Fruit fly (Drosophila melanogaster): ENCODE measurements around the gene ppk13.

ppk13 gene

DNA sequence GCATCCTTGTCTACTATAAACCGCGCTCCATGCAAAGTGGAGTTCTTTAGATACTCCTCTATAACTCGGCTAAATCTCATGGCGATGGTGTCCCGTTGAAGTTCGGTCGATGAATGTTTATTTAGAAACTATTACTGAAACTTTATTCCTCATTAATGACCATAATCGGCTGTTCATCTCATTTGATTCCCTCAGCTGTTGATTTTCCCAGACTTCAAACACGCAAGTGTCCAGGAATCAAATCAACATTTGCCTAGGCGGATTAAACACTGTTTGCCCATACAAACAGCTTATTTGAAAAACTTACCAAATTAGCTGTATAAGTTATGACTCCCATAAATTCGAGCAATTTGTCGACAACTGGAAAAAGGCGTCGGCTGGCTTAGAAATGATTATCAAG is at the start of gene ppk13:
Gene ppk13, minus strand, starts transcription at position 101 of the 400 bp plus-strand sequence.
- TF ChIP-seq CTCF (optimal IDR thresholded peaks at IDR 0.05) = no peak
- no peak for TF ChIP-seq CG8478 (optimal IDR thresholded peaks at IDR 0.05)

- TF ChIP-seq CTCF (optimal IDR thresholded peaks at IDR 0.05) (no peak), CG8478 (optimal IDR thresholded peaks at IDR 0.05) (no peak)
Measured at dm6 chr2L:21135764-21136163, 47.2 kb upstream of the ppk13 start.

DNA sequence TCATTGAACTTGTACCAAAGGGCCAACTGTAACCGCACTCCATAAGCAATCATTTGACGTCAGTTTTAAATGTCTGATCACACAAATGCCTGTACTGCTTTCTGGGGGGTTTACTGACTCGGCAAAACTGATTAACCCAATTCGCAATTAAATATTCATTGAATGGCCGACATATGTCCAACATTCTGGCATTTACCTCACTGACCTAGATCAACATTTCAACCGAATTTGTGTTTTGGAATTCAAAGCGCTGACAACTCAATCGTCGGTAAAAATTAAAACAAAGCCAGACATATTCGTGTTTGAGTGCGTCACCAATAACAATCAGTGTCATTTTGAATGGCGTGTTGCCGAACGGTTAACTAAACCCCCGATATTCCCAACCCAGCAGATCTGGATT is 27.1 kb upstream of the ppk13 start:
- TF ChIP-seq CTCF (optimal IDR thresholded peaks at IDR 0.05) (no peak), CG8478 (optimal IDR thresholded peaks at IDR 0.05) (no peak)

- no peak for TF ChIP-seq CTCF (optimal IDR thresholded peaks at IDR 0.05)
- TF ChIP-seq CG8478 (optimal IDR thresholded peaks at IDR 0.05) = no peak
Measured at dm6 chr2L:21113546-21113945, 25.0 kb upstream of the ppk13 start.

DNA sequence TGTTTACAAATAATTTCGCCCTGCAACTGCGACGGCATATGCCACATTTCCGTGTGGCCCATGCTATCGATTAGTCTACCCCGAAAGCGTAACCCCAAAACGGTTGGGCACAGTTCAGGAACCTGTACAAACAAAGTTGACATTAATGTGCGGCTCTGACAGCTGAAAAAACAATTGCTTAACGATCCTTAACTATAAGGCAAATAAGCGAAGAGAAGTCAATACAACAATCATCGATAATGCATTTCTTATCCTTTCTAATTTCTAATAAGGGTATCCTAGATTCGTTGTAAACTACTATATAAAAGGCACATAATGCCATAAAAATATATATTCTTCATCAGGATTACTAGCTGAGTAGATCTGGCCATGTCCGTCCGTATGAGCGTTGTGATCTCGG is 23.3 kb upstream of the ppk13 start:
- TF ChIP-seq CTCF (optimal IDR thresholded peaks at IDR 0.05) = no peak
- TF ChIP-seq CG8478 (optimal IDR thresholded peaks at IDR 0.05) = no peak

DNA sequence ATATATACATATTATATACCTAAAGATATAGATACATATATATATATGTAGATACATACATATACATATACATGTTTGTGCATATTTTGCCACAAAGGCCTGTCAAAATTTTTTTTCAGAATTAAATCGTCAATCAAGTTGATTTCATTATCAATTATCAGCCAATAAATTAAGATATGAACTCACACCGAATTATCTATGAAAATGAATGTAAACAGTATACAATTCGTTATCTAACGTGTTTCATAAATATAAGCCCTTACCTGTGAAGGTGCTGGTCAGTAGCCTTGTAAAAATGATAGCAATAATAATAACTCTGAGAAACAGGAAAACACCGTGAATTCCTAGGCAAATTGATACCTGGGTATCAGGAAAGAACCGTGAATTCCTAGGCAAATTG is 21.1 kb upstream of the ppk13 start:
- no peak for TF ChIP-seq CTCF (optimal IDR thresholded peaks at IDR 0.05)
- TF ChIP-seq CG8478 (optimal IDR thresholded peaks at IDR 0.05) = no peak

DNA sequence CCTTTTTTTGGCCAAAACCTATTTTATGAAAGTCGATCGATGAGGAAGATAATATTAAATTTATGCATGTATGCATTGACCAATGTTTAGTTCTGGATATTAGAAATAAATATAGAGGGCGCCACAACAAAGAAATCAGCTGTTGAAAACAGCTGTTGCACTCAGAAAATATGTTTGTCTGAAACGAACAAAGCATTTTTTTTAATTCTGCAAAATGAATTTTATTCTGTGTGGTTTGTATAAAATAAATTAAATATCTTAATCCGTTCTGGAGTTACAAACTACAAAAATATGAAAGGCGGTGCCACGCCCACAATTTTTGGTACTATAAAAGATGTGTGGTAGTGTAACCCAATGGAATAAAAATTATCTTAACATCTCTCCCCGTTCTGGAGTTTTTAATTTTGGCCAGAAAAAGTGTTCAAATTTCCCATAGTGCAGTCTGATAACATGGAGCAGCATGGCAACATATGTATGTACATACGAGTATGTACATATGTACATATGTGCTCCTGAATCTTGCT is 20.3 kb upstream of the ppk13 start:
- TF ChIP-seq CTCF (optimal IDR thresholded peaks at IDR 0.05) = peak; percentile 65 to 70
- no peak for TF ChIP-seq CG8478 (optimal IDR thresholded peaks at IDR 0.05)

DNA sequence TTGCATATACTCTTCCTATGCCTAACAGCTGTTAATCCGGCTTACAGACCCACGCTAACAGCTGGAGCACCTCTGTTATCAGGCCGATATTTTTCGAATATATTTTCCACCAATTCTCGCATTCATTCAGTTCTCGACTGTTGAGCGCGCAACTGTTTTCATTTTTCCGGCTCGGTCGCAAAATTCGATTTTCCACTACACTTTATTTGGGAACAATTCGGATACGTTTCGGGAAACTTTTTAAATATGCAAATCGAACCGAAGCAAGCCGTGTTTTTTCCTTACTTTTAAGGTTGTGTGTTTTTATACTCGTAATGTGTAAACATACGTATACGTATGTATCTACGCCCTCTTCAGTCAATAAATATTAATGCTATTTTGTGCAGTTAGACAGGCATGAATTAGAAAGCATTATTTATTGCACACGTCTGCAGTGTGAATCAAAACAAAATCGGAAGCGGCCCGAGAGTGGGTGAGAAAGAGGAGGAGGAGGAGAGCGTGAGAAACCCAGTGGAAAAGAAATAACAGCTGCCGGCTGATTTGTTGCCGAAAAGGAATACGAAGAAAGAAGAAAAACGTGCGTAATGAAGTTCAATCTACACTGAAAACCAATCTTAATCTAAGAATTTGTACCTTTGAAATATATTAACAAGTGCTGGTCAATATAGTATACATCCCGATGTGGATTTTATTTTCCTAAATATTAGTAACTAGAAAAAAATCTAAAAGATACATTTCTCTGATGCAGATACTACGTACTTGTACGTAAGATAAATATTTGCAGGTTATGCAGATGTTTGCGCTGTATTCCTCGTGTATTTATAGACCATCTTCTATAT is 19.3 kb upstream of the ppk13 start:
- TF ChIP-seq CTCF (optimal IDR thresholded peaks at IDR 0.05) = no peak
- TF ChIP-seq CG8478 (optimal IDR thresholded peaks at IDR 0.05) = no peak

- TF ChIP-seq CG8478 (optimal IDR thresholded peaks at IDR 0.05) (no peak), CTCF (optimal IDR thresholded peaks at IDR 0.05) (no peak)
Measured at dm6 chr2L:21105127-21105526, 16.6 kb upstream of the ppk13 start.

dm6 chr2L:21104326-21104725 is 15.8 kb upstream of the ppk13 start, which contains the start of the genes CG46307 and Nhe2:
Gene CG46307 (plus strand): TSS chr2L:21104568.
Gene Nhe2 (plus strand): TSS chr2L:21104568.
- TF ChIP-seq CTCF (optimal IDR thresholded peaks at IDR 0.05) (peak; percentile 24 to 27), CG8478 (optimal IDR thresholded peaks at IDR 0.05) (no peak)

- TF ChIP-seq CTCF (optimal IDR thresholded peaks at IDR 0.05) (no peak), CG8478 (optimal IDR thresholded peaks at IDR 0.05) (no peak)
Measured at dm6 chr2L:21102399-21103108, 14.0 kb upstream of the ppk13 start, which contains the start of gene CG9257. Gene CG9257 (plus strand): TSS chr2L:21102743.

- TF ChIP-seq CG8478 (optimal IDR thresholded peaks at IDR 0.05) = no peak
- TF ChIP-seq CTCF (optimal IDR thresholded peaks at IDR 0.05) = no peak
Measured at dm6 chr2L:21097850-21098249, 9.3 kb upstream of the ppk13 start.

- TF ChIP-seq CG8478 (optimal IDR thresholded peaks at IDR 0.05) (no peak), CTCF (optimal IDR thresholded peaks at IDR 0.05) (no peak)
Measured at dm6 chr2L:21096448-21096994, 8.0 kb upstream of the ppk13 start, which contains the start of gene CG34136. Gene CG34136 (plus strand): TSS chr2L:21096922.

- TF ChIP-seq CTCF (optimal IDR thresholded peaks at IDR 0.05) = no peak
- TF ChIP-seq CG8478 (optimal IDR thresholded peaks at IDR 0.05) = no peak
Measured at dm6 chr2L:21090958-21091357, 2.4 kb upstream of the ppk13 start, which contains the start of gene CG14397. Gene CG14397 (plus strand): TSS chr2L:21091227.

DNA sequence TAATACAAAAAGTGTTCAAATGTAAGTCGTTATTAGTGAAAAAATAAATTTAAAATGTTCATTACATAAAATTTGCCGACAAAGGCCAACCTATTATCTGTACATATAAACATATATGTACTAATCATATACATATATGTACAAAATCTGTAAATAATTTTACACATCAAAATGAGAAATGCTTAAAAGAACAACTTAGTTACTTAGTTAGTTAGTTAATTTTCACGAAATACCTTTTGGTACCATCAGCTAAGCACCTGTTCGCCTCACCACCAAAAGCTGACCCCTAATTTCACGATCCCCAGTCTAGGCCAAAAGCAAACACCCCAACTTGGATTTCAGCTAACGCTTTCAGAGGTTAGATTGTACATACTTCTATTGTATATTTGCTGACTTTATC is 524 bp upstream of the ppk13 start, which contains the start of gene CG9259:
Gene CG9259, plus strand, starts transcription at position 301 of the 400 bp plus-strand sequence.
- TF ChIP-seq CTCF (optimal IDR thresholded peaks at IDR 0.05) (no peak), CG8478 (optimal IDR thresholded peaks at IDR 0.05) (no peak)
